Fruit fly (Drosophila melanogaster) whole organism, wandering third instar larva: ENCODE measurements around the gene CG17267.
A peak's percentile ranks its signal among the peaks of the same experiment; 100 is the strongest.

Experiments
- Abd-B ChIP-seq: fragments of >200 bp; optimal IDR thresholded peaks from 2 replicates; lab custom pipeline; 2017; ENCODE audit warnings: missing biosample characterization, missing genetic modification characterization
- CG32264 ChIP-seq: fragments of 200-800 bp; sonication (Bioruptor generic); optimal IDR thresholded peaks from 2 replicates; lab custom pipeline; 2016; ENCODE audit warnings: missing biosample characterization, missing genetic modification characterization
- CG9705 ChIP-seq: fragments of 200-800 bp; sonication (Bioruptor generic); optimal IDR thresholded peaks from 2 replicates; lab custom pipeline; 2018; ENCODE audit warnings: missing biosample characterization, mild to moderate bottlenecking, missing genetic modification characterization
- CrebA ChIP-seq: fragments of 200-800 bp; sonication (Bioruptor generic); optimal IDR thresholded peaks from 2 replicates; lab custom pipeline; 2016; ENCODE audit warnings: missing biosample characterization, mild to moderate bottlenecking, missing genetic modification characterization, borderline replicate concordance
- Dfd ChIP-seq: fragments of >200 bp; optimal IDR thresholded peaks from 2 replicates; lab custom pipeline; 2017; ENCODE audit warnings: missing biosample characterization, missing genetic modification characterization
- Dif ChIP-seq: fragments of 200-275, 200-300 bp; sonication (Bioruptor generic); optimal IDR thresholded peaks from 2 replicates; lab custom pipeline; 2018; ENCODE audit warnings: missing biosample characterization, missing genetic modification characterization; ENCODE audit not compliant: partially characterized antibody
- GATAd ChIP-seq: sonication (Bioruptor generic); optimal IDR thresholded peaks from 2 replicates; lab custom pipeline; 2016; ENCODE audit warnings: missing biosample characterization, missing genetic modification characterization
- HLH106 ChIP-seq: fragments of 200-800 bp; optimal IDR thresholded peaks from 3 replicates; lab custom pipeline; 2019; ENCODE audit warnings: missing biosample characterization, mild to moderate bottlenecking, missing genetic modification characterization, moderate library complexity
- Hnf4 ChIP-seq: fragments of 200-800 bp; sonication (Bioruptor generic); optimal IDR thresholded peaks from 2 replicates; lab custom pipeline; 2016; ENCODE audit warnings: missing biosample characterization, mild to moderate bottlenecking, missing genetic modification characterization
- Hr78 ChIP-seq: fragments of >200 bp; optimal IDR thresholded peaks from 2 replicates; lab custom pipeline; 2017; ENCODE audit warnings: missing biosample characterization, missing genetic modification characterization
- Hr83 ChIP-seq: fragments of 200-300 bp; sonication (Bioruptor generic); optimal IDR thresholded peaks from 2 replicates; lab custom pipeline; 2016; ENCODE audit warnings: missing biosample characterization, mild to moderate bottlenecking, missing genetic modification characterization, moderate library complexity; ENCODE audit not compliant: poor library complexity, severe bottlenecking
- Jra ChIP-seq: sonication (Bioruptor generic); optimal IDR thresholded peaks from 2 replicates; lab custom pipeline; 2016; ENCODE audit warnings: missing biosample characterization, missing genetic modification characterization
- Mio ChIP-seq: sonication (Bioruptor generic); optimal IDR thresholded peaks from 2 replicates; lab custom pipeline; 2016; ENCODE audit warnings: missing biosample characterization, missing genetic modification characterization
- Myc ChIP-seq: fragments of >200 bp; optimal IDR thresholded peaks from 2 replicates; lab custom pipeline; 2017
- N ChIP-seq: fragments of >200 bp; optimal IDR thresholded peaks from 2 replicates; lab custom pipeline; 2018; ENCODE audit warnings: missing biosample characterization, missing external identifiers, missing genetic modification characterization
- OdsH ChIP-seq: fragments of 200-800 bp; sonication (Bioruptor generic); optimal IDR thresholded peaks from 2 replicates; lab custom pipeline; 2016; ENCODE audit warnings: missing biosample characterization, mild to moderate bottlenecking, missing genetic modification characterization
- Rel ChIP-seq, 2 experiments: fragments of 200-800 bp; sonication (Bioruptor generic) in 1 of 2; optimal IDR thresholded peaks; 2 replicates in 1 of 2; 3 replicates in 1 of 2; lab custom pipeline; 2016 to 2019; ENCODE audit warnings: mild to moderate bottlenecking in 2 of 2, missing biosample characterization in 2 of 2, missing genetic modification characterization in 2 of 2, moderate library complexity in 1 of 2
- Sp1 ChIP-seq: fragments of 200-800 bp; sonication (Bioruptor generic); optimal IDR thresholded peaks from 3 replicates; lab custom pipeline; 2019; ENCODE audit warnings: missing biosample characterization, mild to moderate bottlenecking, missing genetic modification characterization, moderate library complexity
- Vsx2 ChIP-seq: fragments of 200-300, 225-300 bp; sonication (Bioruptor generic); optimal IDR thresholded peaks from 2 replicates; lab custom pipeline; 2018; ENCODE audit warnings: missing biosample characterization, missing genetic modification characterization; ENCODE audit not compliant: partially characterized antibody
- br ChIP-seq: fragments of 200-800 bp; sonication (Bioruptor generic); optimal IDR thresholded peaks from 2 replicates; lab custom pipeline; 2016; ENCODE audit warnings: missing biosample characterization, missing genetic modification characterization
- brk ChIP-seq: fragments of 200-800 bp; sonication (Bioruptor generic); optimal IDR thresholded peaks from 2 replicates; lab custom pipeline; 2016; ENCODE audit warnings: missing biosample characterization, mild to moderate bottlenecking, missing genetic modification characterization
- dl ChIP-seq, 2 experiments: fragments of 175-275, 200-275 bp in 1 of 2; fragments of 200-275 bp in 1 of 2; sonication (Bioruptor generic); optimal IDR thresholded peaks; lab custom pipeline; 2018; ENCODE audit warnings: mild to moderate bottlenecking in 2 of 2, missing biosample characterization in 2 of 2, missing genetic modification characterization in 2 of 2, moderate library complexity in 2 of 2; ENCODE audit not compliant: partially characterized antibody in 2 of 2, insufficient read depth in 1 of 2
- dmrt93B ChIP-seq: fragments of 200-800 bp; sonication (Bioruptor generic); optimal IDR thresholded peaks from 2 replicates; lab custom pipeline; 2018; ENCODE audit warnings: missing biosample characterization, mild to moderate bottlenecking, missing genetic modification characterization
- dsf ChIP-seq: sonication (Bioruptor generic); optimal IDR thresholded peaks from 2 replicates; lab custom pipeline; 2016; ENCODE audit warnings: missing biosample characterization, missing genetic modification characterization, borderline replicate concordance
- ey ChIP-seq: fragments of 200-800 bp; sonication (Bioruptor generic); optimal IDR thresholded peaks from 2 replicates; lab custom pipeline; 2016; ENCODE audit warnings: missing biosample characterization, missing genetic modification characterization
- foxo ChIP-seq, 2 experiments: fragments of 200-800 bp; sonication (Bioruptor generic); optimal IDR thresholded peaks; 2 replicates in 1 of 2; 3 replicates in 1 of 2; lab custom pipeline; 2016 to 2017; ENCODE audit warnings: missing biosample characterization in 2 of 2, missing genetic modification characterization in 2 of 2
- fru ChIP-seq: fragments of 200-800 bp; sonication (Bioruptor generic); optimal IDR thresholded peaks from 3 replicates; lab custom pipeline; 2016; ENCODE audit warnings: missing biosample characterization, mild to moderate bottlenecking, missing genetic modification characterization
- h ChIP-seq: fragments of 200-800 bp; sonication (Bioruptor generic); optimal IDR thresholded peaks from 3 replicates; lab custom pipeline; 2016; ENCODE audit warnings: missing biosample characterization, mild to moderate bottlenecking, missing genetic modification characterization
- jim ChIP-seq: fragments of 175-275, 200-325 bp; sonication (Bioruptor generic); optimal IDR thresholded peaks from 2 replicates; lab custom pipeline; 2016; ENCODE audit warnings: missing biosample characterization, mild to moderate bottlenecking, missing genetic modification characterization
- lola ChIP-seq: fragments of >200 bp; optimal IDR thresholded peaks from 2 replicates; lab custom pipeline; 2017; ENCODE audit warnings: missing biosample characterization, missing genetic modification characterization
- pan ChIP-seq: fragments of >200 bp; optimal IDR thresholded peaks from 2 replicates; lab custom pipeline; 2017
- psq ChIP-seq: fragments of 200-800 bp; sonication (Bioruptor generic); optimal IDR thresholded peaks from 3 replicates; lab custom pipeline; 2017; ENCODE audit warnings: missing biosample characterization, mild to moderate bottlenecking, missing genetic modification characterization, moderate library complexity
- rgr ChIP-seq: fragments of 200-800 bp; sonication (Bioruptor generic); optimal IDR thresholded peaks from 3 replicates; lab custom pipeline; 2016; ENCODE audit warnings: missing biosample characterization, mild to moderate bottlenecking, missing genetic modification characterization
- sage ChIP-seq: fragments of 200-800 bp; sonication (Bioruptor generic); optimal IDR thresholded peaks from 2 replicates; lab custom pipeline; 2016; ENCODE audit warnings: missing biosample characterization, mild to moderate bottlenecking, missing genetic modification characterization
- sv ChIP-seq: fragments of 200-800 bp; sonication (Bioruptor generic); optimal IDR thresholded peaks from 3 replicates; lab custom pipeline; 2016; ENCODE audit warnings: missing biosample characterization, missing genetic modification characterization
- tai ChIP-seq: sonication (Bioruptor generic); optimal IDR thresholded peaks from 2 replicates; lab custom pipeline; 2016; ENCODE audit warnings: missing biosample characterization, missing genetic modification characterization
- usp ChIP-seq: fragments of >200 bp; optimal IDR thresholded peaks from 2 replicates; lab custom pipeline; 2017; ENCODE audit warnings: missing biosample characterization, missing genetic modification characterization
- woc ChIP-seq: sonication (Bioruptor generic); optimal IDR thresholded peaks from 2 replicates; lab custom pipeline; 2016; ENCODE audit warnings: missing biosample characterization, mild to moderate bottlenecking, missing genetic modification characterization

Gene CG17267

dm6 chr3R:20783714-20784435 is 45.0 kb upstream of the CG17267 start:
- TF ChIP-seq fru (GFP tag; lab: Kevin White, UChicago) (peak; percentile 65), br (GFP tag; lab: Kevin White, UChicago) (peak; percentile 52), CG32264 (GFP tag; lab: Kevin White, UChicago) (peak; percentile 27), sage (GFP tag; lab: Kevin White, UChicago) (peak; percentile 43), HLH106 (no peak), ey (GFP tag; lab: Kevin White, UChicago) (peak; percentile 32), foxo (GFP tag; optimal IDR thresholded peaks at IDR 0.05; lab: Kevin White, UChicago) (peak; percentile 5 to 73), h (GFP tag; lab: Kevin White, UChicago) (peak; percentile 67), Hr78 (peak; percentile 65), N (GFP tag; lab: Kevin White, UChicago) (peak; percentile 86), dsf (GFP tag; lab: Kevin White, UChicago) (no peak), lola (GFP tag; lab: Kevin White, UChicago) (no peak), dl (GFP tag; optimal IDR thresholded peaks at IDR 0.05; lab: Kevin White, UChicago; ENCODE audit: insufficient read depth in 1 of 2, partially characterized antibody in 2 of 2) (peak in 1 of 2 experiments; percentile 35), OdsH (GFP tag; lab: Kevin White, UChicago) (peak; percentile 53), Mio (GFP tag; lab: Kevin White, UChicago) (no peak), Sp1 (GFP tag; lab: Kevin White, UChicago) (peak; percentile 52), Dfd (GFP tag; lab: Kevin White, UChicago) (no peak), CG9705 (no peak), GATAd (peak; percentile 27), CrebA (GFP tag; lab: Kevin White, UChicago) (peak; percentile 77), brk (GFP tag; lab: Kevin White, UChicago) (no peak), woc (peak; percentile 8), Dif (GFP tag; lab: Kevin White, UChicago) (peak; percentile 68), Hnf4 (GFP tag; lab: Kevin White, UChicago) (peak; percentile 56), pan (lab: Kevin White, UChicago) (no peak), sv (GFP tag; lab: Kevin White, UChicago) (no peak), Vsx2 (peak; percentile 15), tai (GFP tag; lab: Kevin White, UChicago) (peak; percentile 20), usp (GFP tag; lab: Kevin White, UChicago) (no peak), rgr (GFP tag; lab: Kevin White, UChicago) (peak; percentile 65), Abd-B (GFP tag; lab: Kevin White, UChicago) (peak; percentile 72), Rel (GFP tag; optimal IDR thresholded peaks at IDR 0.05; lab: Kevin White, UChicago) (peak; percentile 24), Rel (tag; optimal IDR thresholded peaks at IDR 0.05; lab: Kevin White, UChicago) (peak; percentile 72), dmrt93B (GFP tag; lab: Kevin White, UChicago) (no peak), Myc (lab: Kevin White, UChicago) (no peak), Jra (GFP tag; lab: Kevin White, UChicago) (peak; percentile 44), Hr83 (GFP tag; lab: Kevin White, UChicago) (peak; percentile 81), jim (GFP tag; lab: Kevin White, UChicago) (peak; percentile 43), psq (GFP tag; lab: Kevin White, UChicago) (peak; percentile 93)

dm6 chr3R:20782655-20783105 is 43.8 kb upstream of the CG17267 start:
- TF ChIP-seq brk (GFP tag; lab: Kevin White, UChicago): peak; percentile 76
- peak; percentile 51 for TF ChIP-seq h (GFP tag; lab: Kevin White, UChicago)
- TF ChIP-seq Dfd (GFP tag; lab: Kevin White, UChicago): no peak
- peak; percentile 84 to 88 for TF ChIP-seq dl (GFP tag; optimal IDR thresholded peaks at IDR 0.05; lab: Kevin White, UChicago; ENCODE audit: insufficient read depth in 1 of 2, partially characterized antibody in 2 of 2)
- no peak for TF ChIP-seq fru (GFP tag; lab: Kevin White, UChicago)
- peak; percentile 43 for TF ChIP-seq br (GFP tag; lab: Kevin White, UChicago)
- TF ChIP-seq Abd-B (GFP tag; lab: Kevin White, UChicago): no peak
- TF ChIP-seq dmrt93B (GFP tag; lab: Kevin White, UChicago): no peak
- peak; percentile 47 for TF ChIP-seq Jra (GFP tag; lab: Kevin White, UChicago)
- TF ChIP-seq foxo (GFP tag; optimal IDR thresholded peaks at IDR 0.05; lab: Kevin White, UChicago): peak in 1 of 2 experiments; percentile 89
- no peak for TF ChIP-seq dsf (GFP tag; lab: Kevin White, UChicago)
- peak; percentile 79 for TF ChIP-seq psq (GFP tag; lab: Kevin White, UChicago)
- no peak for TF ChIP-seq jim (GFP tag; lab: Kevin White, UChicago)
- no peak for TF ChIP-seq Myc (lab: Kevin White, UChicago)
- TF ChIP-seq woc: no peak
- no peak for TF ChIP-seq CG9705
- peak; percentile 92 for TF ChIP-seq CrebA (GFP tag; lab: Kevin White, UChicago)
- no peak for TF ChIP-seq sv (GFP tag; lab: Kevin White, UChicago)
- TF ChIP-seq Rel (GFP tag; optimal IDR thresholded peaks at IDR 0.05; lab: Kevin White, UChicago): peak; percentile 94
- TF ChIP-seq Rel (tag; optimal IDR thresholded peaks at IDR 0.05; lab: Kevin White, UChicago): peak; percentile 65
- TF ChIP-seq GATAd: no peak
- no peak for TF ChIP-seq lola (GFP tag; lab: Kevin White, UChicago)
- TF ChIP-seq Sp1 (GFP tag; lab: Kevin White, UChicago): peak; percentile 36
- peak; percentile 25 for TF ChIP-seq N (GFP tag; lab: Kevin White, UChicago)
- no peak for TF ChIP-seq usp (GFP tag; lab: Kevin White, UChicago)
- no peak for TF ChIP-seq OdsH (GFP tag; lab: Kevin White, UChicago)
- peak; percentile 19 for TF ChIP-seq rgr (GFP tag; lab: Kevin White, UChicago)
- no peak for TF ChIP-seq Hnf4 (GFP tag; lab: Kevin White, UChicago)
- peak; percentile 1 for TF ChIP-seq Hr83 (GFP tag; lab: Kevin White, UChicago)
- TF ChIP-seq CG32264 (GFP tag; lab: Kevin White, UChicago): peak; percentile 61
- peak; percentile 84 for TF ChIP-seq sage (GFP tag; lab: Kevin White, UChicago)
- TF ChIP-seq Mio (GFP tag; lab: Kevin White, UChicago): no peak
- peak; percentile 3 for TF ChIP-seq HLH106
- no peak for TF ChIP-seq pan (lab: Kevin White, UChicago)
- no peak for TF ChIP-seq tai (GFP tag; lab: Kevin White, UChicago)
- peak; percentile 85 for TF ChIP-seq Vsx2
- TF ChIP-seq Dif (GFP tag; lab: Kevin White, UChicago): peak; percentile 95
- TF ChIP-seq Hr78: no peak
- no peak for TF ChIP-seq ey (GFP tag; lab: Kevin White, UChicago)
